Worm (Caenorhabditis elegans) whole organism, L4 larva: ENCODE measurements around the gene Y42H9AR.1.

ENCODE experiments used
- Y48G9A.11 ChIP-seq: fragments of 200-800 bp; sonication (Bioruptor generic); IDR thresholded peaks from 2 replicates; pipeline ENCODE4 v1.3.6; 2022; ENCODE audit warnings: missing genetic modification reagents, missing genetic modification characterization, missing compliant biosample characterization
- ZK546.5 ChIP-seq, 2 experiments: sonication (generic microtip); optimal IDR thresholded peaks; 2 replicates each; lab custom pipeline; 2017; ENCODE audit warnings: missing biosample characterization in 2 of 2, missing genetic modification characterization in 2 of 2
- ceh-82 ChIP-seq: sonication (generic microtip); optimal IDR thresholded peaks from 2 replicates; lab custom pipeline; 2017; ENCODE audit warnings: missing biosample characterization, missing genetic modification characterization
- dmd-9 ChIP-seq: fragments of 200-800 bp; sonication (Bioruptor generic); IDR thresholded peaks from 2 replicates; pipeline ENCODE4 v1.3.6; 2022; ENCODE audit warnings: missing genetic modification reagents, missing genetic modification characterization, missing compliant biosample characterization
- lin-15B ChIP-seq: fragments of 150-350 bp; sonication (generic microtip); optimal IDR thresholded peaks from 3 replicates; lab custom pipeline; 2014; ENCODE audit warnings: missing biosample characterization, missing genetic modification characterization
- madf-5 ChIP-seq, 2 experiments: fragments of 200-800 bp; sonication (Bioruptor generic); IDR thresholded peaks; 2 replicates each; pipeline ENCODE4 v1.3.6; 2022; ENCODE audit warnings: missing compliant biosample characterization in 2 of 2, missing genetic modification characterization in 2 of 2
- nhr-237 ChIP-seq: sonication (generic microtip); optimal IDR thresholded peaks from 2 replicates; lab custom pipeline; 2017; ENCODE audit warnings: missing biosample characterization, missing genetic modification characterization
- rbr-2 ChIP-seq: sonication (generic microtip); optimal IDR thresholded peaks from 2 replicates; lab custom pipeline; 2016; ENCODE audit warnings: missing genotype, missing genetic modification characterization, missing compliant biosample characterization
- unc-62 ChIP-seq, 3 experiments: fragments of 150-350 bp in 1 of 3; sonication (generic microtip); optimal IDR thresholded peaks in 2 of 3; peaks in 1 of 3; 1 replicate in 1 of 3; 2 replicates in 2 of 3; lab custom pipeline; 2014 to 2017; ENCODE audit warnings: missing biosample characterization in 3 of 3, missing genetic modification characterization in 3 of 3, missing genetic modification reagents in 3 of 3, missing genotype in 1 of 3
- zfp-3 ChIP-seq: fragments of 200-800 bp; sonication (Bioruptor generic); conservative IDR thresholded peaks from 2 replicates; pipeline ENCODE4 v1.3.6; 2022; ENCODE audit warnings: missing genetic modification reagents, missing genetic modification characterization, missing compliant biosample characterization
- ztf-11 ChIP-seq: fragments of 150-350 bp; optimal IDR thresholded peaks from 2 replicates; lab custom pipeline; 2014; ENCODE audit warnings: missing biosample characterization, missing genetic modification characterization

- TF ChIP-seq ceh-82 (tag; lab: Kevin White, UChicago): no peak
- TF ChIP-seq dmd-9 (GFP tag; lab: Robert Waterston, UW): no peak
- TF ChIP-seq Y48G9A.11 (GFP tag; lab: Robert Waterston, UW): no peak
- TF ChIP-seq unc-62 (GFP tag; optimal IDR thresholded peaks at IDR 0.05 in 1 of 2; lab: Kevin White, UChicago): no peak
- TF ChIP-seq unc-62 (tag; optimal IDR thresholded peaks at IDR 0.05; lab: Kevin White, UChicago): no peak
- TF ChIP-seq ZK546.5 (tag; optimal IDR thresholded peaks at IDR 0.05; lab: Kevin White, UChicago): no peak
- no peak for TF ChIP-seq nhr-237 (tag; lab: Kevin White, UChicago)
- no peak for TF ChIP-seq lin-15B (tag; lab: Kevin White, UChicago)
- TF ChIP-seq rbr-2 (tag; lab: Kevin White, UChicago): no peak
- TF ChIP-seq zfp-3: no peak
- no peak for TF ChIP-seq ztf-11 (tag; lab: Kevin White, UChicago)
- no peak for TF ChIP-seq madf-5 (GFP tag; IDR thresholded peaks at IDR 0.05; lab: Robert Waterston, UW)
These were observed at the start of gene Y42H9AR.1 for ce11 chrIV:8113161-8113560.
